Worm (Caenorhabditis elegans): ENCODE measurements around the gene osm-7.

The osm-7 gene

DNA sequence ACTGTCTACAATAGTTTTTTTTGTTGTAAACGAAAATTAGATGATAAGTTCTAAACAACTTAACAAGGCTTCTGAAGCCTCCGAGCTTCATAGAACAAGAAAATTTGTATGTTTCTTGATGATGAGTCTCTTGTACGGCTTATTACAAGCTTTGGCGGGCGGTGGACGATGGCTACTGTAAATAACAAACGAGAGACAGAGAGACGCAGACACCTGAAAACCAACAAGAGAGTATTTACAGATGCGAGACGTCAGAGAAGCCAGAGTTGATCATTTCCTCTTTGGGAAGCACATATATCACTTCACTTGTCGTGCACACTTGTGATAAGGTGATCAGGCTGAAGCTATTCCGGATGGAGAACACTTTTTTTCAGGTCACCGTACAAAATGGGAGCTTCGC, 45.1 kb upstream of the osm-7 start:
- no peak for TF ChIP-seq snpc-1.3 (tag; optimal IDR thresholded peaks at IDR 0.05; ENCODE audit: insufficient read depth)
- peak; percentile 51; the same call in 1 of the 2 replicates for TF ChIP-seq hmg-1.2 (GFP tag; IDR thresholded peaks at IDR 0.05)

DNA sequence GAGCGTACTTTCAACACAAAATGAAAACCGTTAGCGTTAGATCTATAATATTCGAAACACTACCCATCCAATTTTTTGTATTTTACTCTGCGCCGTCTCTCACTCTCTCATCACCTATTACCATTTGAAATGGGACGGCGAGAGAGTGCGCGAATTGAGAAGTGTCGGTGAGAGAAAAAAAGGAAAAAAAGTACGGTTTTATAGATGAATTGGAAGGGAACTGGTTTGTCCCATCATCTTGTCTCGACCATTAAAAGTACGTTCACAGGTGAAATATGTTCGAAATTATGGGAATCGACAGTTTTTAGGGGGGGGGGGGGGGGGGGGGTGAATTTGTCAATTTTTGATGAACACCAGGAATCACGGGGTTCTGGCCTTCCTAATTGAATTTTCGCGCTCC, 41.3 kb upstream of the osm-7 start:
- TF ChIP-seq snpc-1.1 (tag; optimal IDR thresholded peaks at IDR 0.05; ENCODE audit: insufficient read depth) (no peak), hmg-1.2 (GFP tag; IDR thresholded peaks at IDR 0.05) (0 out of 2 replicates have a peak, but pooled peaks have one; percentile 10), egrh-3 (GFP tag; IDR thresholded peaks at IDR 0.05) (peak; percentile 36; the same call in 1 of the 2 replicates), F49E8.2 (tag; optimal IDR thresholded peaks at IDR 0.05; ENCODE audit: insufficient read depth) (no peak), ceh-79 (tag; optimal IDR thresholded peaks at IDR 0.05) (no peak), ceh-58 (GFP tag; IDR thresholded peaks at IDR 0.05) (no peak), mel-28 (tag; optimal IDR thresholded peaks at IDR 0.05; ENCODE audit: borderline replicate concordance) (no peak), mcd-1 (GFP tag; IDR thresholded peaks at IDR 0.05) (no peak)

- TF ChIP-seq cebp-1 (GFP tag; IDR thresholded peaks at IDR 0.05) (peak; percentile 76), cebp-1 (tag; optimal IDR thresholded peaks at IDR 0.05) (peak; percentile 93), K11D2.4 (GFP tag; IDR thresholded peaks at IDR 0.05) (no peak)
These were observed 40.1 kb upstream of the osm-7 start for ce11 chrIII:13535735-13536390.

ce11 chrIII:13540791-13541190, 35.2 kb upstream of the osm-7 start:
- TF ChIP-seq tbp1 (GFP tag; optimal IDR thresholded peaks at IDR 0.05) = no peak
- peak; percentile 59 for TF ChIP-seq zfh-2 (GFP tag; conservative IDR thresholded peaks at IDR 0.05)

- TF ChIP-seq mcd-1 (GFP tag; IDR thresholded peaks at IDR 0.05) (no peak), cebp-1 (GFP tag; IDR thresholded peaks at IDR 0.05) (no peak), cebp-1 (tag; optimal IDR thresholded peaks at IDR 0.05) (no peak), ama-1 (optimal IDR thresholded peaks at IDR 0.05) (no peak), ama-1 (GFP tag; optimal IDR thresholded peaks at IDR 0.05) (no peak), nfyb-1 (GFP tag; IDR thresholded peaks at IDR 0.05) (peak; percentile 9; the same call in 1 of the 2 replicates), tbx-9 (tag; optimal IDR thresholded peaks at IDR 0.05; ENCODE audit: borderline replicate concordance) (no peak), F57A8.1 (GFP tag; optimal IDR thresholded peaks at IDR 0.05) (no peak), snpc-1.3 (tag; optimal IDR thresholded peaks at IDR 0.05; ENCODE audit: insufficient read depth) (no peak), T26A5.8 (tag; optimal IDR thresholded peaks at IDR 0.05) (no peak), bed-1 (GFP tag; IDR thresholded peaks at IDR 0.05) (no peak), nhr-80 (tag; optimal IDR thresholded peaks at IDR 0.05) (peak; percentile 58)
These were observed 33.5 kb upstream of the osm-7 start for ce11 chrIII:13542458-13542857.

DNA sequence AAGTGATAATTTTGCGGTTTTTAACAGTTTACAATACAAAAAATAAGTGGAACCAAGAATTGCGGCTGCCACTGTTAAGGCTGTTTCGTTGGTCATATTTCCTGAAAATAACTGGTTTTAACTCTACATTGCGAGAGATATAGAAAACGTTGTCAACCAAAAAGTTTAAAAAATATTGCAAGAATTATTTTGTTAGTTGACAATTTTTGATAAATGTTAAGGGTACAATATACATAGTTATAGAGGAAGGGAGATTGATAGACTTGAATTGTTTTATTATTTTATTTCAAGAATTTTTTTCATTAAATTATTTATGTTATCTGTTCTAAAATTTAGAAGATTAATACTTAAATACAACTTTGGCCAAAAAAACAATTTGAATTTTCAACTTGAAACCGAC, 32.5 kb upstream of the osm-7 start, which contains the start of gene acs-5:
TSS of gene acs-5 (minus strand) at position 101 of the 400 bp plus-strand sequence.
- TF ChIP-seq hlh-26 (GFP tag; conservative IDR thresholded peaks at IDR 0.05) = no peak
- no peak for TF ChIP-seq dpff-1 (tag; optimal IDR thresholded peaks at IDR 0.05)
- TF ChIP-seq attf-6 (GFP tag; IDR thresholded peaks at IDR 0.05) = no peak
- TF ChIP-seq B0336.3 (GFP tag; IDR thresholded peaks at IDR 0.05) = no peak
- TF ChIP-seq nhr-179 (tag; optimal IDR thresholded peaks at IDR 0.05) = no peak
- no peak for TF ChIP-seq die-1 (tag; optimal IDR thresholded peaks at IDR 0.05)
- TF ChIP-seq tbx-9 (tag; optimal IDR thresholded peaks at IDR 0.05; ENCODE audit: borderline replicate concordance) = no peak
- no peak for TF ChIP-seq ceh-100 (GFP tag; IDR thresholded peaks at IDR 0.05)
- no peak for TF ChIP-seq tbp1 (GFP tag; optimal IDR thresholded peaks at IDR 0.05)
- no peak for TF ChIP-seq ceh-40 (GFP tag; IDR thresholded peaks at IDR 0.05)
- TF ChIP-seq lsl-1 (GFP tag; optimal IDR thresholded peaks at IDR 0.05) = no peak
- no peak for TF ChIP-seq lin-54 (GFP tag; optimal IDR thresholded peaks at IDR 0.05)
- TF ChIP-seq sea-2 (GFP tag; IDR thresholded peaks at IDR 0.05) = no peak
- no peak for TF ChIP-seq cebp-1 (GFP tag; IDR thresholded peaks at IDR 0.05)
- no peak for TF ChIP-seq cebp-1 (tag; optimal IDR thresholded peaks at IDR 0.05)
- TF ChIP-seq attf-5 (GFP tag; optimal IDR thresholded peaks at IDR 0.05) = no peak
- no peak for TF ChIP-seq F10E7.11 (tag; optimal IDR thresholded peaks at IDR 0.05)
- no peak for TF ChIP-seq mcd-1 (GFP tag; IDR thresholded peaks at IDR 0.05)
- no peak for TF ChIP-seq ama-1 (optimal IDR thresholded peaks at IDR 0.05)
- no peak for TF ChIP-seq ama-1 (GFP tag; optimal IDR thresholded peaks at IDR 0.05)
